Worm (Caenorhabditis elegans): ENCODE measurements around the gene F08D12.12.

- TF ChIP-seq scrt-1 (GFP tag; IDR thresholded peaks at IDR 0.05) (no peak), ets-7 (tag; optimal IDR thresholded peaks at IDR 0.05) (no peak), ceh-36 (tag; optimal IDR thresholded peaks at IDR 0.05) (no peak), flt-1 (GFP tag; IDR thresholded peaks at IDR 0.05) (no peak), ama-1 (optimal IDR thresholded peaks at IDR 0.05) (no peak), pes-1 (GFP tag; IDR thresholded peaks at IDR 0.05) (no peak), tra-4 (tag; optimal IDR thresholded peaks at IDR 0.05) (no peak), B0310.2 (tag; optimal IDR thresholded peaks at IDR 0.05) (no peak)
These were observed 39.2 kb upstream of the F08D12.12 start, which contains the start of gene K12H6.5 for ce11 chrII:2826073-2826472.

Data from whole organism, early embryonic.